Fruit fly (Drosophila melanogaster) whole organism, embryonic: ENCODE results near the gene Gr97a.

Experiments used
- Atf6 ChIP-seq: fragments of 200-800 bp; sonication (Bioruptor generic); IDR thresholded peaks from 2 replicates; pipeline ENCODE4 v1.3.6; 2022; ENCODE audit warnings: missing biosample characterization, missing genetic modification characterization
- B-H1 ChIP-seq: fragments of 200-800 bp; sonication (Bioruptor generic); IDR thresholded peaks from 3 replicates; pipeline ENCODE4 v1.3.6; 2022; ENCODE audit warnings: missing biosample characterization, missing genetic modification characterization
- C15 ChIP-seq: fragments of 200-800 bp; sonication (Bioruptor generic); IDR thresholded peaks from 3 replicates; pipeline ENCODE4 v1.3.6; 2022; ENCODE audit warnings: missing biosample characterization, missing genetic modification characterization
- CG10462 ChIP-seq: fragments of 200-800 bp; sonication (Bioruptor generic); optimal IDR thresholded peaks from 2 replicates; lab custom pipeline; 2016; ENCODE audit warnings: missing biosample characterization, missing genetic modification characterization
- CG11085 ChIP-seq: fragments of 200-800 bp; sonication (Bioruptor generic); IDR thresholded peaks from 2 replicates; pipeline ENCODE4 v1.3.6; 2022; ENCODE audit warnings: missing biosample characterization, missing genetic modification characterization
- CG11247 ChIP-seq: fragments of 200-800 bp; sonication (Bioruptor generic); IDR thresholded peaks from 2 replicates; pipeline ENCODE4 v1.3.6; 2022; ENCODE audit warnings: missing biosample characterization, missing genetic modification characterization
- CG12155 ChIP-seq: fragments of 200-800 bp; sonication (Bioruptor generic); optimal IDR thresholded peaks from 3 replicates; lab custom pipeline; 2016; ENCODE audit warnings: missing biosample characterization, missing genetic modification characterization
- CG15011 ChIP-seq: fragments of 200-800 bp; sonication (Bioruptor generic); optimal IDR thresholded peaks from 3 replicates; lab custom pipeline; 2018; ENCODE audit warnings: missing biosample characterization, mild to moderate bottlenecking, missing genetic modification characterization
- CG15269 ChIP-seq: fragments of 200-800 bp; sonication (Bioruptor generic); optimal IDR thresholded peaks from 2 replicates; lab custom pipeline; 2018; ENCODE audit warnings: missing biosample characterization, mild to moderate bottlenecking, missing genetic modification characterization, moderate library complexity
- CG15601 ChIP-seq: fragments of 200-800 bp; sonication (Bioruptor generic); optimal IDR thresholded peaks from 3 replicates; lab custom pipeline; 2019; ENCODE audit warnings: missing biosample characterization, mild to moderate bottlenecking, missing genetic modification characterization, moderate library complexity
- CG1647 ChIP-seq: fragments of 200-800 bp; sonication (Bioruptor generic); optimal IDR thresholded peaks from 3 replicates; lab custom pipeline; 2016; ENCODE audit warnings: missing biosample characterization, missing genetic modification characterization
- CG17328 ChIP-seq: fragments of 200-800 bp; sonication (Bioruptor generic); IDR thresholded peaks from 2 replicates; pipeline ENCODE4 v1.3.6; 2022; ENCODE audit warnings: missing biosample characterization, missing genetic modification characterization
- CG17385 ChIP-seq: fragments of 200-800 bp; sonication (Bioruptor generic); optimal IDR thresholded peaks from 3 replicates; lab custom pipeline; 2018; ENCODE audit warnings: missing biosample characterization, mild to moderate bottlenecking, missing genetic modification characterization
- CG30020 ChIP-seq: fragments of 200-800 bp; optimal IDR thresholded peaks from 2 replicates; lab custom pipeline; 2019; ENCODE audit warnings: missing biosample characterization, mild to moderate bottlenecking, missing genetic modification characterization, moderate library complexity
- CG31224 ChIP-seq: fragments of 200-800 bp; sonication (Bioruptor generic); IDR thresholded peaks from 2 replicates; pipeline ENCODE4 v1.3.6; 2022; ENCODE audit warnings: missing biosample characterization, missing genetic modification characterization
- CG31365 ChIP-seq: fragments of 200-800 bp; sonication (Bioruptor generic); optimal IDR thresholded peaks from 2 replicates; lab custom pipeline; 2018; ENCODE audit warnings: missing biosample characterization, mild to moderate bottlenecking, missing genetic modification characterization
- CG3281 ChIP-seq: fragments of 200-800 bp; sonication (Bioruptor generic); optimal IDR thresholded peaks from 3 replicates; lab custom pipeline; 2017; ENCODE audit warnings: missing biosample characterization, mild to moderate bottlenecking, missing genetic modification characterization
- CG3407 ChIP-seq: fragments of 200-800 bp; sonication (Bioruptor generic); optimal IDR thresholded peaks from 2 replicates; lab custom pipeline; 2018; ENCODE audit warnings: missing biosample characterization, mild to moderate bottlenecking, missing genetic modification characterization
- CG4282 ChIP-seq: fragments of 200-800 bp; sonication (Bioruptor generic); optimal IDR thresholded peaks from 2 replicates; lab custom pipeline; 2016; ENCODE audit warnings: missing biosample characterization, missing genetic modification characterization
- CG43689 ChIP-seq: fragments of 200-800 bp; sonication (Bioruptor generic); IDR thresholded peaks from 2 replicates; pipeline ENCODE4 v1.3.6; 2022; ENCODE audit warnings: missing biosample characterization, missing genetic modification characterization
- CG4424 ChIP-seq: fragments of 200-800 bp; sonication (Bioruptor generic); optimal IDR thresholded peaks from 3 replicates; lab custom pipeline; 2016; ENCODE audit warnings: missing biosample characterization, missing genetic modification characterization
- CG5245 ChIP-seq: fragments of 200-800 bp; sonication (Bioruptor generic); optimal IDR thresholded peaks from 3 replicates; lab custom pipeline; 2016; ENCODE audit warnings: missing biosample characterization, missing genetic modification characterization
- CG6765 ChIP-seq: fragments of 200-800 bp; sonication (Bioruptor generic); optimal IDR thresholded peaks from 3 replicates; lab custom pipeline; 2017; ENCODE audit warnings: missing biosample characterization, mild to moderate bottlenecking, missing genetic modification characterization
- CG7556 ChIP-seq: fragments of 200-800 bp; sonication (Bioruptor generic); optimal IDR thresholded peaks from 2 replicates; lab custom pipeline; 2017; ENCODE audit warnings: missing biosample characterization, mild to moderate bottlenecking, missing genetic modification characterization
- CG7839 ChIP-seq: fragments of 200-800 bp; sonication (Bioruptor generic); optimal IDR thresholded peaks from 3 replicates; lab custom pipeline; 2018; ENCODE audit warnings: missing biosample characterization, mild to moderate bottlenecking, missing genetic modification characterization, moderate library complexity
- CG9215 ChIP-seq: fragments of 200-800 bp; sonication (Bioruptor generic); IDR thresholded peaks from 2 replicates; pipeline ENCODE4 v1.3.6; 2022; ENCODE audit warnings: missing biosample characterization, missing genetic modification characterization
- Dp ChIP-seq: fragments of 200-800 bp; sonication (Bioruptor generic); optimal IDR thresholded peaks from 2 replicates; lab custom pipeline; 2018; ENCODE audit warnings: missing biosample characterization, mild to moderate bottlenecking, missing genetic modification characterization, moderate library complexity
- Hsf ChIP-seq: fragments of 200-800 bp; sonication (Bioruptor generic); optimal IDR thresholded peaks from 3 replicates; lab custom pipeline; 2016; ENCODE audit warnings: missing biosample characterization, missing genetic modification characterization
- Meics ChIP-seq: fragments of 200-800 bp; sonication (Bioruptor generic); optimal IDR thresholded peaks from 2 replicates; lab custom pipeline; 2017; ENCODE audit warnings: missing biosample characterization, mild to moderate bottlenecking, missing genetic modification characterization
- Neu2 ChIP-seq: fragments of 200-800 bp; sonication (Bioruptor generic); optimal IDR thresholded peaks from 3 replicates; lab custom pipeline; 2016; ENCODE audit warnings: missing biosample characterization, missing genetic modification characterization, borderline replicate concordance
- Side ChIP-seq: fragments of 200-800 bp; sonication (Bioruptor generic); optimal IDR thresholded peaks from 2 replicates; lab custom pipeline; 2016; ENCODE audit warnings: missing biosample characterization, missing genetic modification characterization
- Trl ChIP-seq, 3 experiments: fragments of >200 bp in 2 of 3; fragments of 200-800 bp in 1 of 3; sonication (Bioruptor generic) in 1 of 3; optimal IDR thresholded peaks; 2 replicates in 1 of 3; 3 replicates in 2 of 3; lab custom pipeline; 2016 to 2017; ENCODE audit warnings: missing biosample characterization in 1 of 3, missing genetic modification characterization in 1 of 3
- Xbp1 ChIP-seq: fragments of 200-800 bp; sonication (Bioruptor generic); optimal IDR thresholded peaks from 3 replicates; lab custom pipeline; 2016; ENCODE audit warnings: missing biosample characterization, mild to moderate bottlenecking, missing genetic modification characterization
- YL-1 ChIP-seq: fragments of 200-800 bp; sonication (Bioruptor generic); optimal IDR thresholded peaks from 3 replicates; lab custom pipeline; 2017; ENCODE audit warnings: missing biosample characterization, mild to moderate bottlenecking, missing genetic modification characterization
- ap ChIP-seq: fragments of 200-800 bp; sonication (Bioruptor generic); IDR thresholded peaks from 2 replicates; pipeline ENCODE4 v1.3.6; 2022; ENCODE audit warnings: missing biosample characterization, missing genetic modification characterization
- caup ChIP-seq: fragments of 200-800 bp; sonication (Bioruptor generic); optimal IDR thresholded peaks from 3 replicates; lab custom pipeline; 2017; ENCODE audit warnings: missing biosample characterization, mild to moderate bottlenecking, missing genetic modification characterization, moderate library complexity; ENCODE audit not compliant: severe bottlenecking
- chinmo ChIP-seq: fragments of 200-800 bp; sonication (Bioruptor generic); IDR thresholded peaks from 4 replicates; pipeline ENCODE4 v1.3.6; 2022; ENCODE audit warnings: missing biosample characterization, missing genetic modification characterization; ENCODE audit not compliant: partially characterized antibody
- dimm ChIP-seq: fragments of 200-800 bp; sonication (Bioruptor generic); IDR thresholded peaks from 2 replicates; pipeline ENCODE4 v1.3.6; 2022; ENCODE audit warnings: missing biosample characterization, missing genetic modification characterization
- fd64A ChIP-seq: fragments of 200-800 bp; sonication (Bioruptor generic); optimal IDR thresholded peaks from 3 replicates; lab custom pipeline; 2018; ENCODE audit warnings: missing biosample characterization, mild to moderate bottlenecking, missing genetic modification characterization
- gcm ChIP-seq: fragments of 200-800 bp; sonication (Bioruptor generic); optimal IDR thresholded peaks from 2 replicates; lab custom pipeline; 2019; ENCODE audit warnings: missing biosample characterization, mild to moderate bottlenecking, missing genetic modification characterization, moderate library complexity
- ind ChIP-seq: fragments of 200-800 bp; sonication (Bioruptor generic); optimal IDR thresholded peaks from 3 replicates; lab custom pipeline; 2016; ENCODE audit warnings: missing biosample characterization, missing genetic modification characterization
- mam ChIP-seq: fragments of 200-800 bp; sonication (Bioruptor generic); optimal IDR thresholded peaks from 3 replicates; lab custom pipeline; 2016; ENCODE audit warnings: missing biosample characterization, missing genetic modification characterization
- nau ChIP-seq: fragments of 200-800 bp; sonication (Bioruptor generic); optimal IDR thresholded peaks from 3 replicates; lab custom pipeline; 2017; ENCODE audit warnings: missing biosample characterization, mild to moderate bottlenecking, missing genetic modification characterization, missing genetic modification reagents
- p53 ChIP-seq: fragments of 200-800 bp; sonication (Bioruptor generic); optimal IDR thresholded peaks from 2 replicates; lab custom pipeline; 2016; ENCODE audit warnings: missing biosample characterization, missing genetic modification characterization
- pum ChIP-seq: fragments of 200-800 bp; sonication (Bioruptor generic); optimal IDR thresholded peaks from 2 replicates; lab custom pipeline; 2016; ENCODE audit warnings: missing biosample characterization, missing genetic modification characterization
- row ChIP-seq: fragments of 200-800 bp; sonication (Bioruptor generic); IDR thresholded peaks from 3 replicates; pipeline ENCODE4 v1.3.6; 2022; ENCODE audit warnings: missing biosample characterization, missing genetic modification characterization
- scrt ChIP-seq: fragments of 200-800 bp; sonication (Bioruptor generic); optimal IDR thresholded peaks from 2 replicates; lab custom pipeline; 2018; ENCODE audit warnings: missing biosample characterization, mild to moderate bottlenecking, missing genetic modification characterization, moderate library complexity
- sd ChIP-seq: fragments of 200-800 bp; sonication (Bioruptor generic); optimal IDR thresholded peaks from 3 replicates; lab custom pipeline; 2018; ENCODE audit warnings: missing biosample characterization, mild to moderate bottlenecking, missing genetic modification characterization, moderate library complexity
- shn ChIP-seq: fragments of 200-800 bp; sonication (Bioruptor generic); optimal IDR thresholded peaks from 3 replicates; lab custom pipeline; 2016; ENCODE audit warnings: missing biosample characterization, missing genetic modification characterization
- sr ChIP-seq: fragments of 200-800 bp; sonication (Bioruptor generic); IDR thresholded peaks from 3 replicates; pipeline ENCODE4 v1.3.6; 2022; ENCODE audit warnings: missing biosample characterization, missing genetic modification characterization

Gene Gr97a

DNA sequence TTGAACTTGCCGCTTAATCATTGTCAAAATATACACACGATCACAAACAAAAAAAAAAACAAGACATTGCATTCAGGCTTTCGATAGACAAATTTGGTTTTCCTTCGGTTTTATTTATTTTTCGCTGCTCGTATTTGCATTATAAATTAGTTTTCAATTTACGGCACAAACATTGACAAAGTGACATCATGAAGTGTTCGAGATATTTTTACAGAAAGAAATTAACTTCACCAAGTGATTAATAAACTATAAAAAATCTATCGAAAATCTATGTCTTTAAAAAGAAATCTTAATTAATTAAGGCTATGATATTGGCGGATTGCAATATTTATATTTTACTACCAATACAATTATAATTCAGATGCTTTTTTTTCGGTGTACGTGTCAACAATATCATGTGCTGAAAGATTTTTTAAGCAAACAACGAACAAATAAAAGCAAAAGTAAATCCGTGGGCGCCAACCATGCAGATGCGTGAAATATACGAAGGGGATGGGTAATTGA is 42.4 kb downstream of the Gr97a start (continued):
- TF ChIP-seq CG4282 (GFP tag; lab: Kevin White, UChicago): no peak
- TF ChIP-seq shn: no peak
- peak; percentile 68 for TF ChIP-seq CG7839 (tag; lab: Kevin White, UChicago)
- TF ChIP-seq CG3281 (GFP tag; lab: Kevin White, UChicago): peak; percentile 59
- TF ChIP-seq p53 (GFP tag; lab: Kevin White, UChicago): no peak
- peak; percentile 52 for TF ChIP-seq nau
- TF ChIP-seq CG12155 (GFP tag; lab: Kevin White, UChicago): no peak
- peak; percentile 74 for TF ChIP-seq Meics (GFP tag; lab: Kevin White, UChicago)
- no peak for TF ChIP-seq CG31224 (GFP tag; lab: Robert Waterston, UW)
- no peak for TF ChIP-seq dimm
- TF ChIP-seq Side (GFP tag; lab: Kevin White, UChicago): no peak
- TF ChIP-seq row (GFP tag; lab: Robert Waterston, UW): 0 out of 3 replicates have a peak, but pooled peaks have one; percentile 14
- peak; percentile 23 for TF ChIP-seq CG1647
- no peak for TF ChIP-seq YL-1 (GFP tag; lab: Kevin White, UChicago)
- peak; percentile 66 for TF ChIP-seq CG3407 (GFP tag; lab: Kevin White, UChicago)
- no peak for TF ChIP-seq CG10462 (GFP tag; lab: Kevin White, UChicago)
- TF ChIP-seq CG9215 (GFP tag; lab: Robert Waterston, UW): no peak
- peak; percentile 49 for TF ChIP-seq CG7556 (GFP tag; lab: Kevin White, UChicago)
- no peak for TF ChIP-seq CG11247
- no peak for TF ChIP-seq CG43689
- TF ChIP-seq mam (GFP tag; lab: Kevin White, UChicago): peak; percentile 31
- peak; percentile 1 for TF ChIP-seq scrt (GFP tag; lab: Kevin White, UChicago)
- TF ChIP-seq ind (GFP tag; lab: Kevin White, UChicago): peak; percentile 35
- no peak for TF ChIP-seq fd64A (GFP tag; lab: Kevin White, UChicago)
- TF ChIP-seq CG6765 (GFP tag; lab: Kevin White, UChicago): peak; percentile 34
- TF ChIP-seq Trl (optimal IDR thresholded peaks at IDR 0.05; lab: Kevin White, UChicago): no peak
- TF ChIP-seq Trl (GFP tag; optimal IDR thresholded peaks at IDR 0.05; lab: Kevin White, UChicago): peak; percentile 37
- TF ChIP-seq CG31365: no peak
- no peak for TF ChIP-seq CG11085 (GFP tag; lab: Robert Waterston, UW)
- TF ChIP-seq chinmo (GFP tag; lab: Robert Waterston, UW): 0 out of 4 replicates have a peak, but pooled peaks have one; percentile 60
- TF ChIP-seq Hsf (GFP tag; lab: Kevin White, UChicago): no peak
- TF ChIP-seq Neu2: no peak
- no peak for TF ChIP-seq CG5245 (GFP tag; lab: Kevin White, UChicago)
- TF ChIP-seq CG30020 (tag; lab: Kevin White, UChicago): no peak
- 0 out of 2 replicates have a peak, but pooled peaks have one; percentile 25 for TF ChIP-seq ap (GFP tag; lab: Robert Waterston, UW)
- 0 out of 3 replicates have a peak, but pooled peaks have one; percentile 54 for TF ChIP-seq C15 (GFP tag; lab: Robert Waterston, UW)
- TF ChIP-seq Dp: no peak
- TF ChIP-seq sr (GFP tag; lab: Robert Waterston, UW): peak; percentile 51; the same call in 2 of the 3 replicates
- peak; percentile 40 for TF ChIP-seq gcm (GFP tag; lab: Kevin White, UChicago)
- peak; percentile 30 for TF ChIP-seq CG17385 (GFP tag; lab: Kevin White, UChicago)
- TF ChIP-seq pum (GFP tag; lab: Kevin White, UChicago): no peak
- TF ChIP-seq caup (GFP tag; lab: Kevin White, UChicago): peak; percentile 55
- TF ChIP-seq CG15601: peak; percentile 23
- peak; percentile 23 for TF ChIP-seq CG15011 (GFP tag; lab: Kevin White, UChicago)
- TF ChIP-seq CG4424: peak; percentile 48
- peak; percentile 4 for TF ChIP-seq sd (tag; lab: Kevin White, UChicago)
- no peak for TF ChIP-seq Xbp1
- TF ChIP-seq CG15269: peak; percentile 46
- no peak for TF ChIP-seq B-H1 (GFP tag; lab: Robert Waterston, UW)
- peak; percentile 12; the same call in 1 of the 2 replicates for TF ChIP-seq Atf6 (GFP tag; lab: Robert Waterston, UW)
- no peak for TF ChIP-seq CG17328 (GFP tag; lab: Robert Waterston, UW)
